Fruit fly (Drosophila melanogaster) whole organism, prepupa: ENCODE measurements around the gene CG8944.

Experiments
- CG10631 ChIP-seq: fragments of 200-800 bp; sonication (Bioruptor generic); optimal IDR thresholded peaks from 2 replicates; lab custom pipeline; 2016; ENCODE audit warnings: missing biosample characterization, missing genetic modification characterization
- CG10669 ChIP-seq: fragments of 200-800 bp; sonication (Bioruptor generic); optimal IDR thresholded peaks from 3 replicates; lab custom pipeline; 2018; ENCODE audit warnings: missing biosample characterization, mild to moderate bottlenecking, missing genetic modification characterization, moderate library complexity
- CG11294 ChIP-seq: fragments of 200-800 bp; sonication (Bioruptor generic); IDR thresholded peaks from 2 replicates; pipeline ENCODE4 v1.3.6; 2022; ENCODE audit warnings: missing biosample characterization, missing genetic modification characterization
- CG11762 ChIP-seq: fragments of 200-800 bp; sonication (Bioruptor generic); optimal IDR thresholded peaks from 3 replicates; lab custom pipeline; 2016; ENCODE audit warnings: missing biosample characterization, missing genetic modification characterization; ENCODE audit not compliant: insufficient read depth
- CG11902 ChIP-seq: fragments of 200-800 bp; sonication (Bioruptor generic); optimal IDR thresholded peaks from 3 replicates; lab custom pipeline; 2016; ENCODE audit warnings: missing biosample characterization, missing genetic modification characterization
- CG31627 ChIP-seq: fragments of 200-800 bp; sonication (Bioruptor generic); optimal IDR thresholded peaks from 3 replicates; lab custom pipeline; 2016; ENCODE audit warnings: missing biosample characterization, missing genetic modification characterization
- CG8119 ChIP-seq: fragments of 200-800 bp; sonication (Bioruptor generic); IDR thresholded peaks from 3 replicates; pipeline ENCODE4 v1.3.6; 2022; ENCODE audit warnings: missing biosample characterization, missing genetic modification characterization
- CG8319 ChIP-seq: fragments of 200-800 bp; sonication (Bioruptor generic); optimal IDR thresholded peaks from 3 replicates; lab custom pipeline; 2016; ENCODE audit warnings: missing biosample characterization, missing genetic modification characterization
- CG8632 ChIP-seq: fragments of 200-800 bp; sonication (Bioruptor generic); optimal IDR thresholded peaks from 3 replicates; lab custom pipeline; 2016; ENCODE audit warnings: missing biosample characterization, missing genetic modification characterization
- CG9139 ChIP-seq: fragments of 200-800 bp; sonication (Bioruptor generic); optimal IDR thresholded peaks from 3 replicates; lab custom pipeline; 2017; ENCODE audit warnings: missing biosample characterization, mild to moderate bottlenecking, missing genetic modification characterization
- Eip75B ChIP-seq: fragments of 200-800 bp; sonication (Bioruptor generic); optimal IDR thresholded peaks from 3 replicates; lab custom pipeline; 2016; ENCODE audit warnings: missing biosample characterization, missing genetic modification characterization
- Gug ChIP-seq: fragments of 200-800 bp; sonication (Bioruptor generic); IDR thresholded peaks from 2 replicates; pipeline ENCODE4 v1.3.6; 2022; ENCODE audit warnings: missing biosample characterization, missing genetic modification characterization
- Hr38 ChIP-seq: sonication (Bioruptor generic); optimal IDR thresholded peaks from 2 replicates; lab custom pipeline; 2016; ENCODE audit warnings: missing biosample characterization, missing genetic modification characterization
- Hr39 ChIP-seq: fragments of 200-800 bp; sonication (Bioruptor generic); optimal IDR thresholded peaks from 2 replicates; lab custom pipeline; 2016; ENCODE audit warnings: missing biosample characterization, missing genetic modification characterization
- Met ChIP-seq: fragments of 200-800 bp; sonication (Bioruptor generic); optimal IDR thresholded peaks from 3 replicates; lab custom pipeline; 2016; ENCODE audit warnings: missing biosample characterization, missing genetic modification characterization
- OdsH ChIP-seq: fragments of 200-800 bp; sonication (Bioruptor generic); optimal IDR thresholded peaks from 3 replicates; lab custom pipeline; 2016; ENCODE audit warnings: missing biosample characterization, missing genetic modification characterization
- Sox102F ChIP-seq: fragments of 200-800 bp; sonication (Bioruptor generic); optimal IDR thresholded peaks from 2 replicates; lab custom pipeline; 2016; ENCODE audit warnings: missing biosample characterization, mild to moderate bottlenecking, missing genetic modification characterization
- Sox14 ChIP-seq: fragments of 200-800 bp; sonication (Bioruptor generic); optimal IDR thresholded peaks from 3 replicates; lab custom pipeline; 2016; ENCODE audit warnings: missing biosample characterization, missing genetic modification characterization
- acj6 ChIP-seq: fragments of 200-800 bp; sonication (Bioruptor generic); optimal IDR thresholded peaks from 3 replicates; lab custom pipeline; 2016; ENCODE audit warnings: missing biosample characterization, missing genetic modification characterization
- dsx ChIP-seq: fragments of 200-800 bp; optimal IDR thresholded peaks from 3 replicates; lab custom pipeline; 2019; ENCODE audit warnings: missing biosample characterization, mild to moderate bottlenecking, missing genetic modification characterization, moderate library complexity; ENCODE audit not compliant: poor library complexity, severe bottlenecking
- eg ChIP-seq: fragments of 200-800 bp; sonication (Bioruptor generic); IDR thresholded peaks from 3 replicates; pipeline ENCODE4 v1.3.6; 2022; ENCODE audit warnings: missing biosample characterization, missing genetic modification characterization
- esn ChIP-seq: fragments of 200-800 bp; sonication (Bioruptor generic); optimal IDR thresholded peaks from 2 replicates; lab custom pipeline; 2016; ENCODE audit warnings: missing biosample characterization, mild to moderate bottlenecking, missing genetic modification characterization, moderate library complexity
- fkh ChIP-seq: fragments of 200-800 bp; sonication (Bioruptor generic); optimal IDR thresholded peaks from 3 replicates; lab custom pipeline; 2017; ENCODE audit warnings: missing biosample characterization, mild to moderate bottlenecking, missing genetic modification characterization, moderate library complexity
- lz ChIP-seq: fragments of 200-800 bp; sonication (Bioruptor generic); optimal IDR thresholded peaks from 3 replicates; lab custom pipeline; 2016; ENCODE audit warnings: missing biosample characterization, missing genetic modification characterization
- pdm3 ChIP-seq: fragments of 200-800 bp; sonication (Bioruptor generic); optimal IDR thresholded peaks from 3 replicates; lab custom pipeline; 2016; ENCODE audit warnings: missing biosample characterization, missing genetic modification characterization
- salr ChIP-seq, 2 experiments: fragments of 200-800 bp; sonication (Bioruptor generic); optimal IDR thresholded peaks; 3 replicates each; lab custom pipeline; 2016 to 2018; ENCODE audit warnings: missing biosample characterization in 2 of 2, missing genetic modification characterization in 2 of 2, mild to moderate bottlenecking in 1 of 2
- ss ChIP-seq, 2 experiments: fragments of 200-800 bp; sonication (Bioruptor generic); optimal IDR thresholded peaks; 2 replicates in 1 of 2; 3 replicates in 1 of 2; lab custom pipeline; 2017 to 2018; ENCODE audit warnings: mild to moderate bottlenecking in 2 of 2, missing biosample characterization in 2 of 2, missing genetic modification characterization in 2 of 2, moderate library complexity in 1 of 2
- svp ChIP-seq: fragments of 200-800 bp; sonication (Bioruptor generic); peaks from one replicate; lab custom pipeline; 2016; ENCODE audit warnings: missing biosample characterization, missing genetic modification characterization
- vri ChIP-seq: fragments of 200-800 bp; sonication (Bioruptor generic); optimal IDR thresholded peaks from 3 replicates; lab custom pipeline; 2016; ENCODE audit warnings: missing biosample characterization, mild to moderate bottlenecking, missing genetic modification characterization

The CG8944 gene

dm6 chrX:15697581-15698208 is 48.3 kb downstream of the CG8944 start (continued):
- peak; percentile 82 to 84 for TF ChIP-seq ss (GFP tag; optimal IDR thresholded peaks at IDR 0.05; lab: Kevin White, UChicago)
- no peak for TF ChIP-seq Hr38 (GFP tag; lab: Kevin White, UChicago)
- peak; percentile 89 for TF ChIP-seq fkh
- TF ChIP-seq CG31627 (GFP tag; lab: Kevin White, UChicago), result peak; percentile 61
- peak; percentile 93 for TF ChIP-seq eg (GFP tag; lab: Robert Waterston, UW)
- TF ChIP-seq salr (GFP tag; optimal IDR thresholded peaks at IDR 0.05; lab: Kevin White, UChicago), result peak; percentile 53 to 57
- peak; percentile 73 for TF ChIP-seq Eip75B
- TF ChIP-seq OdsH (GFP tag; lab: Kevin White, UChicago), result peak; percentile 86
- TF ChIP-seq pdm3 (GFP tag; lab: Kevin White, UChicago), result peak; percentile 79
- peak; percentile 78 for TF ChIP-seq CG11902 (GFP tag; lab: Kevin White, UChicago)
- TF ChIP-seq CG8119 (GFP tag; lab: Robert Waterston, UW), result peak; percentile 74
- peak; percentile 82 for TF ChIP-seq Met (GFP tag; lab: Kevin White, UChicago)
- TF ChIP-seq Gug, result peak; percentile 89
- peak; percentile 82 for TF ChIP-seq vri (GFP tag; lab: Kevin White, UChicago)
- TF ChIP-seq acj6 (GFP tag; lab: Kevin White, UChicago), result peak; percentile 84
- peak; percentile 87 for TF ChIP-seq dsx (GFP tag; lab: Kevin White, UChicago)
- peak; percentile 83 for TF ChIP-seq CG10669 (GFP tag; lab: Kevin White, UChicago)
- TF ChIP-seq CG10631 (GFP tag; lab: Kevin White, UChicago), result peak; percentile 90
- TF ChIP-seq CG8319, result peak; percentile 65

- no peak for TF ChIP-seq CG9139
- TF ChIP-seq Sox14 (GFP tag; lab: Kevin White, UChicago), result no peak
- TF ChIP-seq pdm3 (GFP tag; lab: Kevin White, UChicago), result peak; percentile 28
- no peak for TF ChIP-seq CG11294 (GFP tag; lab: Robert Waterston, UW)
- TF ChIP-seq CG8632 (GFP tag; lab: Kevin White, UChicago), result no peak
- TF ChIP-seq Sox102F (GFP tag; lab: Kevin White, UChicago), result no peak
- TF ChIP-seq Hr38 (GFP tag; lab: Kevin White, UChicago), result no peak
- TF ChIP-seq CG31627 (GFP tag; lab: Kevin White, UChicago), result peak; percentile 6
- peak; percentile 13 for TF ChIP-seq Met (GFP tag; lab: Kevin White, UChicago)
- peak; percentile 58 for TF ChIP-seq svp (GFP tag; lab: Kevin White, UChicago)
- TF ChIP-seq esn (GFP tag; lab: Kevin White, UChicago), result peak; percentile 6
- peak; percentile 8 for TF ChIP-seq lz (GFP tag; lab: Kevin White, UChicago)
- TF ChIP-seq salr (GFP tag; optimal IDR thresholded peaks at IDR 0.05; lab: Kevin White, UChicago), result no peak
- TF ChIP-seq eg (GFP tag; lab: Robert Waterston, UW), result no peak
- no peak for TF ChIP-seq CG11762
- TF ChIP-seq Hr39 (GFP tag; lab: Kevin White, UChicago), result peak; percentile 19
- TF ChIP-seq, all 60 proteins: peak for 7
Observed at dm6 chrX:15696854-15697540, 49.0 kb downstream of the CG8944 start, which contains the start of gene CG8128. Gene CG8128, plus strand, starts transcription at chrX:15697494.
